Worm (Caenorhabditis elegans) whole organism, L4/young adult: ENCODE results near the gene fbxa-208.

ENCODE experiments used
- W03F9.2 ChIP-seq: fragments of 150-350 bp; optimal IDR thresholded peaks from 2 replicates; lab custom pipeline; 2014; ENCODE audit warnings: missing biosample characterization, missing genetic modification characterization
- him-1 ChIP-seq: sonication (generic microtip); optimal IDR thresholded peaks from 2 replicates; lab custom pipeline; 2016; ENCODE audit warnings: missing genotype, missing genetic modification reagents, missing genetic modification characterization, missing compliant biosample characterization

ce11 chrIII:1293135-1293534, 36.5 kb downstream of the fbxa-208 start, which contains the start of gene fbxa-36:
- no peak for TF ChIP-seq W03F9.2
- no peak for TF ChIP-seq him-1
